Fruit fly (Drosophila melanogaster) whole organism, pupa: ENCODE data around the gene Der-1.

Experiments used
- CG10348 ChIP-seq: fragments of 200-800 bp; sonication (Bioruptor generic); IDR thresholded peaks from 2 replicates; pipeline ENCODE4 v1.3.6; 2022; ENCODE audit warnings: missing biosample characterization, missing genetic modification characterization
- CG12605 ChIP-seq: fragments of 200-800 bp; sonication (Bioruptor generic); IDR thresholded peaks from 2 replicates; pipeline ENCODE4 v1.3.6; 2022; ENCODE audit warnings: missing biosample characterization, missing genetic modification characterization
- CG13204 ChIP-seq: fragments of 200-800 bp; sonication (Bioruptor generic); optimal IDR thresholded peaks from 2 replicates; lab custom pipeline; 2018; ENCODE audit warnings: missing biosample characterization, mild to moderate bottlenecking, missing genetic modification characterization, moderate library complexity
- CG14655 ChIP-seq: fragments of 200-800 bp; sonication (Bioruptor generic); optimal IDR thresholded peaks from 3 replicates; lab custom pipeline; 2017; ENCODE audit warnings: mild to moderate bottlenecking, missing biosample characterization, missing genetic modification reagents, missing genetic modification characterization
- CG15710 ChIP-seq: fragments of 200-800 bp; sonication (Bioruptor generic); optimal IDR thresholded peaks from 2 replicates; lab custom pipeline; 2018; ENCODE audit warnings: missing biosample characterization, mild to moderate bottlenecking, missing genetic modification characterization, moderate library complexity
- CG17806 ChIP-seq: fragments of 200-800 bp; sonication (Bioruptor generic); optimal IDR thresholded peaks from 2 replicates; lab custom pipeline; 2018; ENCODE audit warnings: missing biosample characterization, mild to moderate bottlenecking, missing genetic modification characterization, moderate library complexity
- CG32121 ChIP-seq: fragments of 200-800 bp; sonication (Bioruptor generic); IDR thresholded peaks from 2 replicates; pipeline ENCODE4 v1.3.6; 2022; ENCODE audit warnings: missing biosample characterization, missing genetic modification characterization
- CG34367 ChIP-seq: fragments of 200-800 bp; sonication (Bioruptor generic); optimal IDR thresholded peaks from 2 replicates; lab custom pipeline; 2018; ENCODE audit warnings: missing biosample characterization, mild to moderate bottlenecking, missing genetic modification characterization
- CG4496 ChIP-seq: fragments of 200-800 bp; sonication (Bioruptor generic); IDR thresholded peaks from 3 replicates; pipeline ENCODE4 v1.3.6; 2022; ENCODE audit warnings: missing biosample characterization, missing genetic modification characterization
- CG8159 ChIP-seq: fragments of 200-800 bp; sonication (Bioruptor generic); optimal IDR thresholded peaks from 3 replicates; lab custom pipeline; 2018; ENCODE audit warnings: missing biosample characterization, mild to moderate bottlenecking, missing genetic modification characterization, moderate library complexity
- CG8301 ChIP-seq: fragments of 200-800 bp; sonication (Bioruptor generic); optimal IDR thresholded peaks from 2 replicates; lab custom pipeline; 2018; ENCODE audit warnings: missing biosample characterization, mild to moderate bottlenecking, missing genetic modification characterization
- CG9948 ChIP-seq: fragments of 200-800 bp; sonication (Bioruptor generic); optimal IDR thresholded peaks from 2 replicates; lab custom pipeline; 2018; ENCODE audit warnings: missing biosample characterization, mild to moderate bottlenecking, missing genetic modification characterization, moderate library complexity
- D1 ChIP-seq: fragments of 200-800 bp; sonication (Bioruptor generic); optimal IDR thresholded peaks from 2 replicates; lab custom pipeline; 2018; ENCODE audit warnings: missing biosample characterization, mild to moderate bottlenecking, missing genetic modification characterization, moderate library complexity
- EcR ChIP-seq: fragments of 200-800 bp; sonication (Bioruptor generic); optimal IDR thresholded peaks from 3 replicates; lab custom pipeline; 2019; ENCODE audit warnings: missing biosample characterization, missing genetic modification characterization, mild to moderate bottlenecking, moderate library complexity, missing genetic modification reagents
- Ets98B ChIP-seq: fragments of 200-800 bp; sonication (Bioruptor generic); IDR thresholded peaks from 2 replicates; pipeline ENCODE4 v1.3.6; 2022; ENCODE audit warnings: missing biosample characterization, missing genetic modification characterization
- Pif1A ChIP-seq: fragments of 200-800 bp; sonication (Bioruptor generic); optimal IDR thresholded peaks from 3 replicates; lab custom pipeline; 2016; ENCODE audit warnings: missing biosample characterization, missing genetic modification characterization
- Pif1B ChIP-seq: fragments of 200-800 bp; sonication (Bioruptor generic); optimal IDR thresholded peaks from 3 replicates; lab custom pipeline; 2016; ENCODE audit warnings: missing biosample characterization, missing genetic modification characterization
- Snoo ChIP-seq: fragments of 200-800 bp; sonication (Bioruptor generic); optimal IDR thresholded peaks from 3 replicates; lab custom pipeline; 2017; ENCODE audit warnings: missing biosample characterization, mild to moderate bottlenecking, missing genetic modification characterization, inconsistent platforms
- fd96Ca ChIP-seq: fragments of 200-800 bp; sonication (Bioruptor generic); IDR thresholded peaks from 3 replicates; pipeline ENCODE4 v1.3.6; 2022; ENCODE audit warnings: missing biosample characterization, missing genetic modification characterization
- gl ChIP-seq: fragments of 200-800 bp; sonication (Bioruptor generic); optimal IDR thresholded peaks from 2 replicates; lab custom pipeline; 2018; ENCODE audit warnings: missing biosample characterization, mild to moderate bottlenecking, missing genetic modification characterization
- rn ChIP-seq: fragments of 200-800 bp; sonication (Bioruptor generic); IDR thresholded peaks from 2 replicates; pipeline ENCODE4 v1.3.6; 2022; ENCODE audit warnings: missing biosample characterization, missing genetic modification characterization

The Der-1 gene

DNA sequence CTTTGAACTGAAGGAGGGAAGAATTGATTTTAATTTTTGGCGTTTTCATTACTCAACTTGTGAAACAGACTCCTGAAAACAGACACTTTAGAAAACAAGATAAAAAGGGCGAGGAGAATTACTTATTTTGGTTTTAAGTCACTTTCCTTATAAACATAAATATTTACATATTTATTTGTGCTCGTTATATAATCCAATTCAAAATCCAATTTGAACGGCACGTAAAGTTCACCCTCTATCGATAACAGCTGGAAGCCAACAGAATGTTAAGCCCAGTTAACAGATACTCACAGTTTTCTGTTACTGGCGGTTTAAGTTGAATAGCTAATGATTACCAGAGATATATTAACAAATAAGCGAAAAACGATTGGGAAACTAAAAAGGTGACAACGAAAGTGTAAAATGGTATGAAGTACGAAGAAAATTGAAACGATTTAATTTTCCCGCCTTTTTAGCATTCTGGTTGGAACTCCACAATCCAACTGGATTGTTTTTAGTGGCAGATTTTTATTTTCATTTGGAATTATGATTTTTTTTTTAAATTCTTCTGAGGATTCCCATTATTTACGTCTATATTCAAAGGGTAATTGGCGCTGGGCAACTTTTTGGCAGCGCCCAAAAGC is 5.5 kb downstream of the Der-1 start:
- no peak for TF ChIP-seq D1 (tag; lab: Kevin White, UChicago)

DNA sequence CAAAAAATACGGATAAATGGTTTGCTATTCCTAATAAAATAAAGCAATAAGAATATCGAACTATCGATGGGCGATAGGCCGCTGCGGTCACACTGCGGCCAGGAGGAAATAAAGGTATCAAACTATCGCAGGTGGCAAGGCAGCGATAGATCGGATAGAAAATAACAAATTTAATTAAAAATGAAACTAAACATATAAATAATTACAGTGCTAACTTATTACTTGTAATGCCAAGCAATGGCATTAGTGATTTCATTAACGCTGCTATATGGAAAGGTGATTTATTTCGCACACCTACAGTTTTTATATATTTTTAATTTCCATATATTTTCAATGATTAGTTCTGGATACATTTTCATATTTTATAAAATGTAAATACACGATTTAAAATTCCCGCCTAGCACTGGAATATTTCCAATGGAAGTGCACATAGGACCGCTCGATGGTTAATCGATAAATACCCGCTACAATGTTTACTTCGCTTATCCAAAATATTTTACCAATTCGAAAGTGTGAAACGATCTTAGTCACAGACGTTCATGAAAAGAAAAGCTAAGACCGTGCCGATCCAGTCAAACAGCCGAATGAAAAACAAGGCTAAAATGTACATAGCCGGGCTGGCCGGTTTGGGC is 7.1 kb downstream of the Der-1 start, which contains the start of the genes CG15356 and CG15362:
Gene CG15356 (minus strand): TSS at position 48 of the 632 bp plus-strand sequence.
Gene CG15362 (plus strand): TSS at position 469 of the 632 bp plus-strand sequence.
- TF ChIP-seq CG12605 (GFP tag; lab: Robert Waterston, UW): no peak
- TF ChIP-seq CG34367 (tag; lab: Kevin White, UChicago): no peak
- no peak for TF ChIP-seq rn (GFP tag; lab: Robert Waterston, UW)
- no peak for TF ChIP-seq CG9948 (tag; lab: Kevin White, UChicago)
- TF ChIP-seq fd96Ca (GFP tag; lab: Robert Waterston, UW): no peak
- TF ChIP-seq EcR (GFP tag; lab: Kevin White, UChicago): no peak
- TF ChIP-seq Snoo (tag; lab: Kevin White, UChicago): no peak
- peak; percentile 59; the same call in 2 of the 3 replicates for TF ChIP-seq CG4496 (GFP tag; lab: Robert Waterston, UW)
- peak; percentile 27 for TF ChIP-seq CG17806 (tag; lab: Kevin White, UChicago)
- TF ChIP-seq CG13204 (GFP tag; lab: Kevin White, UChicago): no peak
- no peak for TF ChIP-seq CG10348 (GFP tag; lab: Robert Waterston, UW)
- no peak for TF ChIP-seq Pif1B (GFP tag; lab: Kevin White, UChicago)
- TF ChIP-seq CG15710 (tag; lab: Kevin White, UChicago): no peak
- TF ChIP-seq D1 (tag; lab: Kevin White, UChicago): no peak
- TF ChIP-seq, all 21 proteins: peak for 2

DNA sequence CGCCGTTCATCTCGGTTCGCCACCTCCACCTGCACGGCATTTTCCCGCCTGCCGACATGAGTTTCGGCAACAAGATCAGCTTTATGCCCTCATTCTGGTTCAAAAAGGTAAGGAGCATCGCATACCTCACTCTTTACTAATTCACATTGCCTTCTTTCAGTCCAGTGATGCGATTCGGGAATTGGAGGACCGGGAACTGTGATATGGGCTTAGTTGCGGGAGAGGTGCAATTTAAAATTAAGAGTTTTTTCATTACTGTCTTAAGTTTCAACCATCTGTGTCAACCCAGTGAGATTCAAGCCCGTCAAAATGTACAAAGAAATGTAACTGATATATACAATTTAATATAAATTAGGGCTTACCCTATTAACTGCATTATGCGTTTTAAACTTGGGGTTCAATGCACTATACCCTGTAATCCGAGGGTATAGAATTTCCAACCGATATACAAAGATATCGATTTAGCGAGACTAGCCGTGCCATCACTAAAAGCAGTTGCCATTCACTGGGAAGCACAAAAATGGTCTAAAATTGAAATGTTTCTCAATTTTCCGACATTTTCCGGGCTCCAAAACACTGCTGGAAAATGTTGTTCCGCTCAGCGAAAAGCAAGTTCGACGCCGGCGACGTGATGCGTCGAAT is 8.1 kb downstream of the Der-1 start, which contains the start of gene CG7289:
Gene CG7289 (plus strand): TSS at position 492 of the 642 bp plus-strand sequence.
- TF ChIP-seq CG17806 (tag; lab: Kevin White, UChicago) (no peak), CG12605 (GFP tag; lab: Robert Waterston, UW) (no peak), CG15710 (tag; lab: Kevin White, UChicago) (no peak), CG8159 (tag; lab: Kevin White, UChicago) (no peak), Snoo (tag; lab: Kevin White, UChicago) (peak; percentile 4), CG8301 (tag; lab: Kevin White, UChicago) (no peak), gl (tag; lab: Kevin White, UChicago) (no peak), CG13204 (GFP tag; lab: Kevin White, UChicago) (no peak), CG9948 (tag; lab: Kevin White, UChicago) (no peak), EcR (GFP tag; lab: Kevin White, UChicago) (peak; percentile 99), CG4496 (GFP tag; lab: Robert Waterston, UW) (0 out of 3 replicates have a peak, but pooled peaks have one; percentile 29), rn (GFP tag; lab: Robert Waterston, UW) (no peak), Pif1B (GFP tag; lab: Kevin White, UChicago) (no peak), CG32121 (GFP tag; lab: Robert Waterston, UW) (no peak), fd96Ca (GFP tag; lab: Robert Waterston, UW) (no peak), CG10348 (GFP tag; lab: Robert Waterston, UW) (no peak), CG14655 (GFP tag; lab: Kevin White, UChicago) (no peak), D1 (tag; lab: Kevin White, UChicago) (no peak), Pif1A (GFP tag; lab: Kevin White, UChicago) (no peak), Ets98B (GFP tag; lab: Robert Waterston, UW) (no peak), CG34367 (tag; lab: Kevin White, UChicago) (no peak)

DNA sequence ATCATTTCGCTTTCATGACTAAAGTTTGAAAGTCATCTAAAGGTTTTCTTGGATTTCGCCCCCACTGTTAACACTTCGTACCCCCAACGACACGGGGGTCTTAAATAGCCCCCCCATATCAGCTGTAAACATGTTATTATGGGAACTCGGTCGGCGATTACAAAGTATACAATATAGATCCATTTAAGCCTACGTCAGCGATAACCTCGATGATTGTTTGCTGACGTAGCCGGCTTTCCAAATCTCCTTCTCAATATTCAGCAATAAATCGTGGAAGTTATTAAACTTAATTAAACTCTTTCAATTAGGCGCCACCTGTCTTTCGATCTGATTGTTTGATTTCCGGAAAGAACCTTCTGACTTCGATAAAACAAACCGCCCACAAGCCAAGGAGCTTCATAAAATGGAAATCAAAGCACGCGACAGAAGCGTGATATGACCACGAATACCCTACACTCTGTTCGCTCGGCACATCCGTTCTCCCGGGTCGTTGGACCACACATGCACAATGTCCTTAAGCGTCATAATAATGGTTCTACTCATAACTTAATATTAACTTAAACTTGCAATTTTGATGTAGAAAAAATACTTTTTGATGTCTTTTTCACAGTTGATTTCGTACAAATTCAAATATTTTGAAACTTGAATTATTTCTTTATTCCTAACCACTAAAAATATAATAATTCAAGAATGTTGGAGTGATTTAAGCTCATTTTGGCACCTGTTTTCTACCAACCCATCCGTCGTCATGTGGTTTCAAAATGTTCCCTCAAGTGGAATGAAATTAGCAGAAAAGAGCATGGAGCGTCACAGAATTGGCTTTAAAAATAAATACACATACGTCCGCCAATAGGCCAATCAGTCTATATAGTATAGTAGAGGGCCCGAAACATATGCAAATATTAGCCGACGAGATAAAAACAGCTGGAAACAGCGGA is 12.9 kb downstream of the Der-1 start:
- TF ChIP-seq Snoo (tag; lab: Kevin White, UChicago): peak; percentile 49
- TF ChIP-seq CG8159 (tag; lab: Kevin White, UChicago): peak; percentile 63
- TF ChIP-seq CG17806 (tag; lab: Kevin White, UChicago): peak; percentile 32
- peak; percentile 70; the same call in 2 of the 3 replicates for TF ChIP-seq CG4496 (GFP tag; lab: Robert Waterston, UW)
- TF ChIP-seq CG15710 (tag; lab: Kevin White, UChicago): peak; percentile 40
- TF ChIP-seq Ets98B (GFP tag; lab: Robert Waterston, UW): peak; percentile 59; the same call in 1 of the 2 replicates
- TF ChIP-seq fd96Ca (GFP tag; lab: Robert Waterston, UW): peak; percentile 30; the same call in 1 of the 3 replicates
- TF ChIP-seq CG34367 (tag; lab: Kevin White, UChicago): peak; percentile 8
- TF ChIP-seq CG8301 (tag; lab: Kevin White, UChicago): peak; percentile 43
- TF ChIP-seq CG9948 (tag; lab: Kevin White, UChicago): peak; percentile 1
- TF ChIP-seq CG10348 (GFP tag; lab: Robert Waterston, UW): no peak
- no peak for TF ChIP-seq gl (tag; lab: Kevin White, UChicago)
- TF ChIP-seq CG13204 (GFP tag; lab: Kevin White, UChicago): no peak
